Fruit fly (Drosophila melanogaster): ENCODE results near the gene CG9452.

DNA sequence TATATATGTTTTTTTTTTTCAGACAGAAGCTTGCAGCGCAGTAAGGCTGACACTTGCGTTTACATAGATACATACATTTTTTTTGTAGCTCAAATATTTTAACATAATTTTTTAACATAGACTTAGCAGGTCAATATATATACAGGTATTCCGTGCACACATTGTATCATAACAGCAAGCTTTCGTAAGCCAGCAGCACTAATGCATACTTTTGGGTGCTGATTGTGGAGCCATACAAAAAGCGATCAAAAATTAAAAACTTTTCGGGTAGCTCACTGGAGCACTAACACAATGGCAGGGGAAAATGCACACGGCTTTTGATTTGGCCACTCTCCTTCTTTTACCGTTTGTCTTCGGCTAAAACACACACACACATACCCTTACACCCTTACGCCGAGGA, 20.7 kb downstream of the CG9452 start:
- TF ChIP-seq CTCF (optimal IDR thresholded peaks at IDR 0.05) = no peak
- no peak for TF ChIP-seq CG8478 (optimal IDR thresholded peaks at IDR 0.05)

Measured in S2 (cell line).